Worm (Caenorhabditis elegans) whole organism, young adult: ENCODE data around the gene ZK218.1.

ENCODE experiments used
- B0035.1 ChIP-seq: sonication (generic microtip); optimal IDR thresholded peaks from 2 replicates; lab custom pipeline; 2016; ENCODE audit warnings: missing genetic modification characterization, mild to moderate bottlenecking, missing compliant biosample characterization, missing genotype, missing genetic modification reagents
- C06A6.2 ChIP-seq: fragments of 200-800 bp; sonication (Bioruptor generic); conservative IDR thresholded peaks from 2 replicates; pipeline ENCODE4 v1.3.6; 2022; ENCODE audit warnings: missing genetic modification characterization, missing compliant biosample characterization
- F39B2.1 ChIP-seq: fragments of 200-800 bp; sonication (Bioruptor generic); IDR thresholded peaks from 2 replicates; pipeline ENCODE4 v1.3.6; 2022; ENCODE audit warnings: missing genetic modification reagents, missing genetic modification characterization, missing compliant biosample characterization
- Y53F4B.3 ChIP-seq: fragments of 200-800 bp; sonication (Bioruptor generic); IDR thresholded peaks from 2 replicates; pipeline ENCODE4 v1.3.6; 2022; ENCODE audit warnings: missing genetic modification reagents, missing genetic modification characterization, missing compliant biosample characterization
- Y53G8AR.9 ChIP-seq: fragments of 200-800 bp; sonication (Bioruptor generic); conservative IDR thresholded peaks from 2 replicates; pipeline ENCODE4 v1.3.6; 2022; ENCODE audit warnings: missing genetic modification reagents, missing genetic modification characterization, missing compliant biosample characterization
- ZK185.1 ChIP-seq: sonication (generic microtip); optimal IDR thresholded peaks from 2 replicates; lab custom pipeline; 2016; ENCODE audit warnings: mild to moderate bottlenecking, missing genetic modification characterization, missing compliant biosample characterization; ENCODE audit not compliant: poor library complexity, severe bottlenecking
- ama-1 ChIP-seq, 3 experiments: fragments of 150-350 bp in 1 of 3; sonication (generic microtip) in 2 of 3; optimal IDR thresholded peaks; 2 replicates each; lab custom pipeline; 2014 to 2018; ENCODE audit warnings: missing biosample characterization in 2 of 3, missing genetic modification characterization in 2 of 3, missing genetic modification reagents in 2 of 3
- aptf-3 ChIP-seq: fragments of 200-800 bp; sonication (Bioruptor generic); IDR thresholded peaks from 2 replicates; pipeline ENCODE4 v1.3.6; 2022; ENCODE audit warnings: missing genetic modification characterization, missing compliant biosample characterization
- atf-7 ChIP-seq: sonication (generic microtip); optimal IDR thresholded peaks from 2 replicates; lab custom pipeline; 2017; ENCODE audit warnings: mild to moderate bottlenecking, missing genetic modification characterization, missing compliant biosample characterization
- athp-1 ChIP-seq: sonication (generic microtip); optimal IDR thresholded peaks from 2 replicates; lab custom pipeline; 2017; ENCODE audit warnings: mild to moderate bottlenecking, missing genetic modification characterization, missing compliant biosample characterization
- bed-2 ChIP-seq: fragments of 200-800 bp; sonication (Bioruptor generic); IDR thresholded peaks from 2 replicates; pipeline ENCODE4 v1.3.6; 2022; ENCODE audit warnings: missing genetic modification reagents, missing genetic modification characterization, missing compliant biosample characterization
- cebp-2 ChIP-seq: fragments of 200-800 bp; sonication (Bioruptor generic); IDR thresholded peaks from 2 replicates; pipeline ENCODE4 v1.3.6; 2022; ENCODE audit warnings: missing genetic modification characterization, missing compliant biosample characterization
- ceh-27 ChIP-seq: fragments of 200-800 bp; sonication (Bioruptor generic); optimal IDR thresholded peaks from 2 replicates; lab custom pipeline; 2018; ENCODE audit warnings: mild to moderate bottlenecking, missing genetic modification characterization, moderate library complexity, missing compliant biosample characterization
- ceh-40 ChIP-seq: fragments of 200-800 bp; sonication (Bioruptor generic); IDR thresholded peaks from 2 replicates; pipeline ENCODE4 v1.3.6; 2022; ENCODE audit warnings: missing genetic modification characterization, missing compliant biosample characterization
- ceh-79 ChIP-seq: sonication (generic microtip); optimal IDR thresholded peaks from 2 replicates; lab custom pipeline; 2017; ENCODE audit warnings: mild to moderate bottlenecking, missing genetic modification characterization, missing compliant biosample characterization
- chd-7 ChIP-seq: sonication (generic microtip); optimal IDR thresholded peaks from 2 replicates; lab custom pipeline; 2016; ENCODE audit warnings: mild to moderate bottlenecking, missing genetic modification characterization, moderate library complexity, missing compliant biosample characterization
- dox-1 ChIP-seq: fragments of 200-800 bp; sonication (Bioruptor generic); IDR thresholded peaks from 2 replicates; pipeline ENCODE4 v1.3.6; 2022; ENCODE audit warnings: missing genetic modification reagents, missing genetic modification characterization, missing compliant biosample characterization
- ekl-4 ChIP-seq: fragments of 200-800 bp; sonication (Bioruptor generic); IDR thresholded peaks from 2 replicates; pipeline ENCODE4 v1.3.6; 2022; ENCODE audit warnings: missing genetic modification reagents, missing genetic modification characterization, missing compliant biosample characterization
- him-1 ChIP-seq: sonication (generic microtip); optimal IDR thresholded peaks from 2 replicates; lab custom pipeline; 2016; ENCODE audit warnings: missing genotype, missing genetic modification reagents, missing genetic modification characterization, missing compliant biosample characterization
- hlh-12 ChIP-seq: sonication (generic microtip); optimal IDR thresholded peaks from 2 replicates; lab custom pipeline; 2016; ENCODE audit warnings: missing genetic modification characterization, missing compliant biosample characterization
- let-526 ChIP-seq: fragments of 200-800 bp; sonication (Bioruptor generic); IDR thresholded peaks from 2 replicates; pipeline ENCODE4 v1.3.6; 2022; ENCODE audit warnings: missing genetic modification reagents, missing genetic modification characterization, missing compliant biosample characterization
- lin-26 ChIP-seq: fragments of 200-800 bp; sonication (Bioruptor generic); IDR thresholded peaks from 2 replicates; pipeline ENCODE4 v1.3.6; 2022; ENCODE audit warnings: missing genetic modification reagents, missing genetic modification characterization, missing compliant biosample characterization
- lin-54 ChIP-seq: fragments of 200-800 bp; sonication (Bioruptor generic); optimal IDR thresholded peaks from 2 replicates; lab custom pipeline; 2018; ENCODE audit warnings: mild to moderate bottlenecking, missing genetic modification characterization, missing compliant biosample characterization
- madf-10 ChIP-seq: sonication (generic microtip); optimal IDR thresholded peaks from 2 replicates; lab custom pipeline; 2016; ENCODE audit warnings: mild to moderate bottlenecking, missing genetic modification characterization, missing compliant biosample characterization
- mxl-1 ChIP-seq: sonication (generic microtip); optimal IDR thresholded peaks from 2 replicates; lab custom pipeline; 2016; ENCODE audit warnings: missing genetic modification characterization, missing compliant biosample characterization
- nfya-1 ChIP-seq: sonication (generic microtip); optimal IDR thresholded peaks from 2 replicates; lab custom pipeline; 2017; ENCODE audit warnings: antibody characterized with exemption, missing compliant biosample characterization, missing genetic modification characterization, borderline replicate concordance; ENCODE audit not compliant: insufficient read depth
- nhr-120 ChIP-seq: fragments of 200-800 bp; sonication (Bioruptor generic); IDR thresholded peaks from 2 replicates; pipeline ENCODE4 v1.3.6; 2022; ENCODE audit warnings: missing genetic modification characterization, missing compliant biosample characterization
- rec-8 ChIP-seq, 2 experiments: sonication (generic microtip); optimal IDR thresholded peaks; 2 replicates each; lab custom pipeline; 2016; ENCODE audit warnings: mild to moderate bottlenecking in 2 of 2, missing genetic modification characterization in 2 of 2, missing genetic modification reagents in 2 of 2, missing genotype in 2 of 2, missing biosample characterization in 1 of 2, missing compliant biosample characterization in 1 of 2, moderate library complexity in 1 of 2
- repo-1 ChIP-seq: sonication (generic microtip); optimal IDR thresholded peaks from 2 replicates; lab custom pipeline; 2017; ENCODE audit warnings: mild to moderate bottlenecking, missing genetic modification characterization, missing compliant biosample characterization
- rpc-1 ChIP-seq, 2 experiments: fragments of 150-350 bp in 1 of 2; sonication (generic microtip) in 1 of 2; optimal IDR thresholded peaks; 2 replicates each; lab custom pipeline; 2014 to 2018; ENCODE audit warnings: missing biosample characterization in 1 of 2, missing genetic modification characterization in 1 of 2, missing genetic modification reagents in 1 of 2, missing genotype in 1 of 2
- sea-2 ChIP-seq: fragments of 200-800 bp; sonication (Bioruptor generic); IDR thresholded peaks from 2 replicates; pipeline ENCODE4 v1.3.6; 2022; ENCODE audit warnings: missing genetic modification characterization, missing compliant biosample characterization
- tbx-9 ChIP-seq: sonication (generic microtip); optimal IDR thresholded peaks from 2 replicates; lab custom pipeline; 2016; ENCODE audit warnings: borderline replicate concordance, missing genetic modification characterization, inconsistent platforms, missing compliant biosample characterization
- unc-130 ChIP-seq: sonication (generic microtip); optimal IDR thresholded peaks from 2 replicates; lab custom pipeline; 2016; ENCODE audit warnings: missing genetic modification reagents, missing genetic modification characterization, missing compliant biosample characterization
- unc-62 ChIP-seq: fragments of 150-350 bp; optimal IDR thresholded peaks from 2 replicates; lab custom pipeline; 2014; ENCODE audit warnings: missing biosample characterization, missing genetic modification reagents, missing genetic modification characterization
- xnd-1 ChIP-seq: sonication (generic microtip); optimal IDR thresholded peaks from 2 replicates; lab custom pipeline; 2016; ENCODE audit warnings: missing genotype, missing genetic modification reagents, missing genetic modification characterization, missing compliant biosample characterization
- ztf-22 ChIP-seq: fragments of 200-800 bp; sonication (Bioruptor generic); optimal IDR thresholded peaks from 2 replicates; lab custom pipeline; 2018; ENCODE audit warnings: mild to moderate bottlenecking, missing genetic modification characterization, moderate library complexity, missing compliant biosample characterization
- ztf-25 ChIP-seq: fragments of 200-800 bp; sonication (Bioruptor generic); IDR thresholded peaks from 2 replicates; pipeline ENCODE4 v1.3.6; 2022; ENCODE audit warnings: missing genetic modification reagents, missing genetic modification characterization, missing compliant biosample characterization
- ztf-26 ChIP-seq: sonication (generic microtip); optimal IDR thresholded peaks from 2 replicates; lab custom pipeline; 2017; ENCODE audit warnings: missing genetic modification characterization, missing compliant biosample characterization
- ztf-3 ChIP-seq: fragments of 200-800 bp; sonication (Bioruptor generic); optimal IDR thresholded peaks from 2 replicates; lab custom pipeline; 2018; ENCODE audit warnings: mild to moderate bottlenecking, missing genetic modification characterization, missing compliant biosample characterization
- ztf-6 ChIP-seq: fragments of 200-800 bp; sonication (Bioruptor generic); IDR thresholded peaks from 2 replicates; pipeline ENCODE4 v1.3.6; 2022; ENCODE audit warnings: missing genetic modification reagents, missing genetic modification characterization, missing compliant biosample characterization

ZK218.1 gene

DNA sequence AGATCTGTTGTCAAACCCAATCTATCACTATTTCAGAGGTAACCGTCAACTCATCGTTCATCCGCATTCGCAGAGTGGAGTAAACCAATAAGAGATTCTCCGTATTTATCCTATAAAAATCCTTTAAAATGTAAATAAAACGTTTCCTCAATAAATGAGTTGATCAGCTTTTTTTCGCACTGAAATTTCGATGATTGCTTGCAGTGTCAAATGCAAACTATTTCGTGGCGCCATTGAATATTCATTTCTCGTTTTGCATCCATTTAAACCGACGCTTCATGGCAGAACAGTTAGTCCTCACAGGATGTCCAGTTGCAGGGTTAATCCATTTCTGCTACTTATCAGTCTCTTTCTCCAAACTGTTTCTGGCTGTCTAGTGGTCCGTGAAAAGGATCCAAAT lies 30.8 kb upstream of the ZK218.1 start, which contains the start of gene F28B1.9:
F28B1.9 (plus strand) TSS at position 301 of the 400 bp plus-strand sequence.
- TF ChIP-seq hlh-12 (tag; lab: Kevin White, UChicago) (no peak), nhr-120 (no peak), cebp-2 (GFP tag; lab: Robert Waterston, UW) (no peak), unc-130 (GFP tag; lab: Kevin White, UChicago) (no peak), ztf-25 (GFP tag; lab: Robert Waterston, UW) (no peak), let-526 (GFP tag; lab: Robert Waterston, UW) (no peak), tbx-9 (no peak)

DNA sequence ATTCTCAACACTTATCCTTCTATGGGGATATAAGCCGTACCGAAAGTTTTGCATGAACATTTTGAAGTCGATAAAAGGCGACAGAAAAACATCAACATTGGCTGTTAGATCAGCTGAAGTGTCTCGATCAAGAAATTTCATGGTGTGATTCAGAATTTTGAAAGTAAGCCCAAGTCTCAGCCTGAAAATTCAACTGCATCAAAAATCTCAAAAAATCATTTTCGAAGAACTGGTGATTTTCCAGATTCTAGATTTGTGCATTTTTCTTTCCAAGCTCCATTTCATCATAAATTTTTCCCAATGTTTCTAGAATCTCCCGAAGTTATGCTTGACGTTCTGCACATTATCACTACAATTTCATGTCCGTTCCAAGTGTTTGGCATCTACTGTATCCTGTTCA lies 27.7 kb upstream of the ZK218.1 start, which contains the start of gene srh-255:
srh-255 (plus strand) TSS at position 301 of the 400 bp plus-strand sequence.
- TF ChIP-seq atf-7 (tag; lab: Kevin White, UChicago) (no peak), ztf-25 (GFP tag; lab: Robert Waterston, UW) (no peak), nfya-1 (tag; lab: Kevin White, UChicago) (no peak), unc-62 (GFP tag; lab: Kevin White, UChicago) (no peak), lin-26 (GFP tag; lab: Robert Waterston, UW) (no peak), chd-7 (tag; lab: Kevin White, UChicago) (no peak), dox-1 (GFP tag; lab: Robert Waterston, UW) (no peak), repo-1 (tag; lab: Kevin White, UChicago) (no peak), ekl-4 (no peak), aptf-3 (no peak), rec-8 (tag; optimal IDR thresholded peaks at IDR 0.05; lab: Kevin White, UChicago) (no peak), ztf-22 (GFP tag; lab: Kevin White, UChicago) (no peak), mxl-1 (no peak), ztf-6 (GFP tag; lab: Robert Waterston, UW) (no peak), him-1 (no peak), ceh-27 (GFP tag; lab: Kevin White, UChicago) (no peak), sea-2 (GFP tag; lab: Robert Waterston, UW) (no peak), madf-10 (tag; lab: Kevin White, UChicago) (no peak)

DNA sequence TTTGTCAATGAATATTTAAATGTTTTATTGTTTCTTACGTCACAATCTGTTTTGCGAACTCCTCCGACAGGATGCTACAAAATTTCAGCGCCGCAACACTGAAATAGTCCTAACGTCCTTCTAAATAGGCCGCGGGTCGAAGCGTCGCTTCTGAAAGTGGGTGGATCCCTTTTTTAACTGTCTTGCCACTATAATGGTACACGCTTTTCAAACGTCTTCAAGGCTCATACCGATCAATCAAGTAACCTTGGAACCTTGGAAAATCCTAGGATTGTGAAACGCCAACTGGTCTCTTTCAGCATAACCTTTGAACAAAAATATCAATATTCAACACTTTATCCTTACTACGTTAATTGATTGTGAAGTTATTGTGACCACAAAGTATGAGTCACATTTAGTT lies 25.7 kb upstream of the ZK218.1 start:
- no peak for TF ChIP-seq ceh-79 (tag; lab: Kevin White, UChicago)
- TF ChIP-seq C06A6.2 = no peak
- no peak for TF ChIP-seq Y53G8AR.9 (GFP tag; lab: Robert Waterston, UW)
- no peak for TF ChIP-seq xnd-1 (tag; lab: Kevin White, UChicago)
- no peak for TF ChIP-seq lin-54 (GFP tag; lab: Kevin White, UChicago)
- no peak for TF ChIP-seq repo-1 (tag; lab: Kevin White, UChicago)
- TF ChIP-seq F39B2.1 (GFP tag; lab: Robert Waterston, UW) = no peak
- no peak for TF ChIP-seq rpc-1 (optimal IDR thresholded peaks at IDR 0.05; lab: Kevin White, UChicago)
- no peak for TF ChIP-seq rpc-1 (tag; optimal IDR thresholded peaks at IDR 0.05; lab: Kevin White, UChicago)
- no peak for TF ChIP-seq B0035.1

DNA sequence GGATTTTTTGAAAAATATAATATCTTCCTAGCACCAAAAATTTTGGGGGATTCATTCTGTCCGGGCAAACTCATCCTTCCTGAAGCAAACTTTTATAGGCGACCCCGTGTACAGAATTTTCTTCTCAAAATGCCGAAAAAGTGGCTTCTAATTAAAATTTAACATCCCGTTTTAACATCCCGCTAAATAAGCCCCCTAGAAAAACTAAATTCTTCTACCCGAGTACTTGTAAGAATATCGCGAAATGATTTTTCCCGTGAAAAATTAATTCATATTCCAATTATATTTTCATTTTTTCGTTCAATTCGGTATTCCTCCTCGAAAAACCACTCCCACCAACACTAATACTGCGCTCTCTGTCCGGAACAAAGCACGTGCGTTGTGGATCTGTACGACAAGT lies 23.5 kb upstream of the ZK218.1 start, which contains the start of gene T05E12.8:
T05E12.8 (plus strand) TSS at position 301 of the 400 bp plus-strand sequence.
- no peak for TF ChIP-seq bed-2 (GFP tag; lab: Robert Waterston, UW)
- no peak for TF ChIP-seq lin-54 (GFP tag; lab: Kevin White, UChicago)
- TF ChIP-seq repo-1 (tag; lab: Kevin White, UChicago) = no peak
- TF ChIP-seq Y53F4B.3 (GFP tag; lab: Robert Waterston, UW) = no peak
- TF ChIP-seq ztf-3 (GFP tag; lab: Kevin White, UChicago) = no peak
- no peak for TF ChIP-seq ama-1 (optimal IDR thresholded peaks at IDR 0.05; lab: Kevin White, UChicago)
- no peak for TF ChIP-seq ama-1 (GFP tag; optimal IDR thresholded peaks at IDR 0.05; lab: Kevin White, UChicago)
- no peak for TF ChIP-seq ztf-26 (tag; lab: Kevin White, UChicago)
- TF ChIP-seq athp-1 (tag; lab: Kevin White, UChicago) = no peak
- TF ChIP-seq ZK185.1 (tag; lab: Kevin White, UChicago) = no peak
- no peak for TF ChIP-seq ceh-40
